Worm (Caenorhabditis elegans): ENCODE data around the gene srd-9.

srd-9 gene

DNA sequence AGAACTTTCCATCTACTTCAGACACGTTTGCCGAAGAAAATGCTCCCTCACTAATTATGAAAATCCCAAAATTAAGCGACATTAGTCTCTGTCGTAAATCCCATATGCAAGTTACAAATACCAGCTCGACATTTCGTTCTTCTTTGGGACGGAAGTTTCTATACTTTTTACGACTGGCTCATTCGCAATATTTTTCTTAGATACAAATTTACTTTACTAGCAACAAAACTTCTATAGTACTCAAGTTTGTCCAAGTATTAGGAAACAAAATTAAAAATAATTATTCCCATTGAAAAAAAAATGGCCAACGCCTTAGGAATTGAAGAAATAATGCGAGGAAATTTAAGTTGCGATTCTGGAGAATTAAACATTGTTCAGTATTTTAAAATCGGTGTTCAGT is 20.6 kb upstream of the srd-9 start, which contains the start of gene srg-26:
srg-26 (plus strand) TSS at position 301 of the 400 bp plus-strand sequence.
- no peak for TF ChIP-seq pax-1 (tag; optimal IDR thresholded peaks at IDR 0.05)
- TF ChIP-seq hlh-13 (GFP tag; optimal IDR thresholded peaks at IDR 0.05) = no peak
- no peak for TF ChIP-seq ceh-14 (tag; optimal IDR thresholded peaks at IDR 0.05)
- TF ChIP-seq fkh-10 (GFP tag; optimal IDR thresholded peaks at IDR 0.05) = no peak
- no peak for TF ChIP-seq elt-4 (tag; optimal IDR thresholded peaks at IDR 0.05)
- no peak for TF ChIP-seq ama-1 (optimal IDR thresholded peaks at IDR 0.05)
- no peak for TF ChIP-seq madf-2 (tag; optimal IDR thresholded peaks at IDR 0.05)
- TF ChIP-seq pha-2 (tag; optimal IDR thresholded peaks at IDR 0.05) = no peak
- no peak for TF ChIP-seq hlh-30 (tag; optimal IDR thresholded peaks at IDR 0.05; ENCODE audit: insufficient read depth)
- no peak for TF ChIP-seq lin-11 (tag; optimal IDR thresholded peaks at IDR 0.05)

DNA sequence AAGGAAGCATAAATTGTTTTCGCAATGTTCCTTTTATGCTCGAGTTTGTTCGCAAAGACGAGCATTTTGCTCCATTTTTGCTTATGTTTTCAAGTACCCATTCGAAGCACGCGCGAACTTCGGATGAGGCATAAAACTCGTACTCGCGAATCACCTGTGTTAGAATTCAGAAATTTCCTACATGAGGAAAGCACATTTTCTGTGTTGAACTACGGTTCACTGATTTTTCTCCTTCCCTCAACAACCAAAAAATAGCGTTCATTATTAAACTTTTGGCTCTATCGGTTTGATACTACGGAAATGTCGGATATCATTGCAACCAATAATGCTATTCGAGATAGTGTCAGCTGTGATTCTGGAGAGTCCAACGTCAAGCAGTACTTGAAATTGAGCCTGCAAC is 17.0 kb upstream of the srd-9 start, which contains the start of gene srg-28:
srg-28 (plus strand) TSS at position 301 of the 400 bp plus-strand sequence.
- TF ChIP-seq nhr-232 (tag; optimal IDR thresholded peaks at IDR 0.05) (no peak), elt-4 (tag; optimal IDR thresholded peaks at IDR 0.05) (no peak), ceh-31 (tag; optimal IDR thresholded peaks at IDR 0.05) (no peak), ceh-6 (GFP tag; optimal IDR thresholded peaks at IDR 0.05) (no peak), madf-2 (tag; optimal IDR thresholded peaks at IDR 0.05) (no peak), hlh-8 (tag; optimal IDR thresholded peaks at IDR 0.05) (no peak), ztf-16 (tag; optimal IDR thresholded peaks at IDR 0.05) (no peak), ahr-1 (tag; optimal IDR thresholded peaks at IDR 0.05) (no peak), sox-2 (GFP tag; IDR thresholded peaks at IDR 0.05) (no peak), ceh-34 (tag; optimal IDR thresholded peaks at IDR 0.05) (no peak), rnt-1 (tag; optimal IDR thresholded peaks at IDR 0.05) (no peak)

DNA sequence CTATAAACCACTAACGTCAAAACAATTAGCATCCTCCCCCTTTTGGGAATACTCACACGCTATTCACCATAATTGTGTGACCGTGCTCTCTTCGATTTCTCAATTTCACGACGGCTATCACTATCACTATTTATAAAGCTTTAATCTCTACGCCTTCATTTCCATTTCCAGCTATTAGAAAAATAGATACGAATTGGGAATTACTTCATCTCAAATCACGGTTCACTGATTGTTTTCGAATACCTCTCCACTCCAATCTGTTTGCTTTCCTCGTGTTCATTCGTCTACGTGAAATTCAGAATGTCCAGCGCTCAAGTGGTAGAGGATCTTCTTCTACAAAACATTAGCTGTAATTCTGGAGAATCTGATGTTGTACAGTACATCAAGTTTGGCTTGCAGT is 14.7 kb upstream of the srd-9 start, which contains the start of gene srg-29:
srg-29 (plus strand) TSS at position 301 of the 400 bp plus-strand sequence.
- no peak for TF ChIP-seq unc-3 (GFP tag; conservative IDR thresholded peaks at IDR 0.05)
- TF ChIP-seq unc-3 (tag; optimal IDR thresholded peaks at IDR 0.05) = no peak
- no peak for TF ChIP-seq pros-1 (tag; optimal IDR thresholded peaks at IDR 0.05)

DNA sequence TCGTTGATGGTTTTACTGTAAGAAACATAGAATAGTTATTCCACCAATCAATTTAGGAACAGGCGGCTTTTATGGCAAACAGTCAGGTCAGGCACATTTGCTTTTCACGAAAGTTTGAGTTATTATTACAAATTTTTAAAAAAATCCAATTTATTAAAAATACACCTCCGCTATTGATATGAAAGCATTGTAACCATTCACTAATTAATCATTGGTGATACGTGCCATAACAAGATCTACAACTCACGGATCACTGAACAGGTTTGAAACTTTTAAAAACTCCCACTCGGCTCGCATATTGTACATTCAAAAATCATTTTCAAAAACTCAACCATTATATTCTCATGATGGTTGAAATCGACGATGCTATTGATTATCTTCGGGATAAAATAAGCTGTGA is 12.1 kb upstream of the srd-9 start, which contains the start of gene srg-27:
srg-27 (plus strand) TSS at position 301 of the 400 bp plus-strand sequence.
- no peak for TF ChIP-seq ets-4 (tag; optimal IDR thresholded peaks at IDR 0.05)

DNA sequence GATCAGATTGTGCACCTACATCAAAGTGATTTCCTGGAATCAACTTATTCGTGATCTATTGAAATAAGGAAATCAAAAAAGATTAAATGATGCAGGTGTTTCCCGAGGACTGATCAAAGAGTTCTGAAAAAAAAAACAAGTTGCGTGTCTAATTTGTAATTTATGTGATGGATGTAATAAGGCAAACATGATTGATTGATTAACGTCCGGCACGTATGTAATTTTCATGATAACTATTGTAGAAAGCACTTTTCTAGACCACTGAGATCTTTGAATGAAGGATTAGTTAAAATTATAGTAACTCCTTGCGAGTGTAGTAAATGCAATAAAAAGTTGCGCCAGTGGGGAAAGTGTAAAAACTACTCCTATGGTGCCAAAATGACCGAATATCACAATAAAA is 6.2 kb upstream of the srd-9 start, which contains the start of gene srg-25:
srg-25 (minus strand) TSS at position 101 of the 400 bp plus-strand sequence.
- no peak for TF ChIP-seq ama-1 (optimal IDR thresholded peaks at IDR 0.05)
- TF ChIP-seq sdc-2 (tag; optimal IDR thresholded peaks at IDR 0.05) = no peak
- no peak for TF ChIP-seq unc-3 (GFP tag; conservative IDR thresholded peaks at IDR 0.05)
- TF ChIP-seq unc-3 (tag; optimal IDR thresholded peaks at IDR 0.05) = no peak
- no peak for TF ChIP-seq pha-4 (tag; optimal IDR thresholded peaks at IDR 0.05)
- TF ChIP-seq ceh-14 (tag; optimal IDR thresholded peaks at IDR 0.05) = no peak
- no peak for TF ChIP-seq pha-2 (tag; optimal IDR thresholded peaks at IDR 0.05)
- TF ChIP-seq ceh-34 (tag; optimal IDR thresholded peaks at IDR 0.05) = no peak
- TF ChIP-seq nhr-11 (tag; optimal IDR thresholded peaks at IDR 0.05) = no peak
- no peak for TF ChIP-seq odd-2 (tag; optimal IDR thresholded peaks at IDR 0.05)
- no peak for TF ChIP-seq K09A11.1 (tag; optimal IDR thresholded peaks at IDR 0.05; ENCODE audit: insufficient read depth)
- TF ChIP-seq ceh-30 (tag; optimal IDR thresholded peaks at IDR 0.05) = no peak
- TF ChIP-seq gmeb-2 (tag; optimal IDR thresholded peaks at IDR 0.05) = no peak
- TF ChIP-seq ztf-16 (tag; optimal IDR thresholded peaks at IDR 0.05) = no peak
- no peak for TF ChIP-seq ceh-19 (GFP tag; optimal IDR thresholded peaks at IDR 0.05)
- TF ChIP-seq lim-6 (tag; optimal IDR thresholded peaks at IDR 0.05) = no peak

DNA sequence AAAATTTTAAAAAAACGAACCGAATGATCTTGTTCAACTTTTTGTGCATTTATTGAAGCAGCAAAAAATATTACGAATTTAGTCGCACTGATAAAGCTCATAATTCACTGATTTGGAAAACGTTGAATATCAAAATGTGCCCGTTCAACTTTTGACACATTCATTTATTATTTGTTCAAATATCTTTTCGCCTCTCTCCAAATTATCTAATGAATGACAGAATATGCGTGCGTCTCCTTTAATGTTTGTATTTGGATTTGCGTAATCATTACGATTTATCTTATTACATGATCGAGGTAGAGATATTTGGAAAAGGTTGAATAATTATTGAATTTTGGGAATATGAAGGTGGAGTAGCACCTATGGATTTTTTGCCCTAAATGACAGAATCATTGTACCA is 2.1 kb upstream of the srd-9 start, which contains the start of gene T09D3.3:
T09D3.3 (minus strand) TSS at position 101 of the 400 bp plus-strand sequence.
- TF ChIP-seq tbx-7 (tag; optimal IDR thresholded peaks at IDR 0.05) (no peak), nfya-1 (tag; optimal IDR thresholded peaks at IDR 0.05) (no peak), dmd-4 (tag; optimal IDR thresholded peaks at IDR 0.05; ENCODE audit: borderline replicate concordance) (no peak)
